Worm (Caenorhabditis elegans) whole organism, L1 larva: ENCODE data around the gene C47A4.5.

Experiments
- mdl-1 ChIP-seq, 2 experiments: fragments of 150-350 bp; optimal IDR thresholded peaks; 2 replicates each; lab custom pipeline; 2014 to 2017; ENCODE audit warnings: missing biosample characterization in 2 of 2, missing genetic modification characterization in 2 of 2, inconsistent platforms in 1 of 2
- pqm-1 ChIP-seq: sonication (generic microtip); optimal IDR thresholded peaks from 3 replicates; lab custom pipeline; 2017; ENCODE audit warnings: missing biosample characterization, missing genetic modification characterization
- snpc-4 ChIP-seq: fragments of 150-350 bp; optimal IDR thresholded peaks from 2 replicates; lab custom pipeline; 2014; ENCODE audit warnings: missing biosample characterization, missing genetic modification characterization

DNA sequence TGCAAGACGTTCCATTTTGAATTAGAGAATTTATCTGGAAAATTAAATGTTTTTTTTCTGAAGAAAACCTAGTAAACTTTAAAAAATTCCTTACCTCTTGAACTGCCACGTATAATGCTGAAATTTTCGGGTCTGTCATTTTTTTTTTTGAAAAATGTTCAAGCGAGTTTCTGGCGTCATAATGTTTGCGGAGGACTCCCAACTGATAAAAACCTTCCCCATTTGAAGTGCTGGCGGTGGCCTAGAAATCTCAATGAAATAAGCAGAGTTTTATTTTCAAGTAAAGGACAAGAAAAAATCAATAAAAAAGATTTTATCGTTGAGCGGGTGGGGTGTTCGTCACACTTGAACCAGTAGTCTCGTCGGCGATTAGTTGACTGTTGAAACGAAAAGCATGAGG is 41.2 kb downstream of the C47A4.5 start, which contains the start of gene icap-1:
- TF ChIP-seq pqm-1, result no peak
- no peak for TF ChIP-seq snpc-4
- no peak for TF ChIP-seq mdl-1 (tag; optimal IDR thresholded peaks at IDR 0.05; lab: Kevin White, UChicago)
